Fruit fly (Drosophila melanogaster) whole organism, embryonic: ENCODE results near the gene CG6873.
A peak's percentile ranks its signal among the peaks of the same experiment; 100 is the strongest.

Source experiments
- CG10543 ChIP-seq: fragments of 200-800 bp; sonication (Bioruptor generic); optimal IDR thresholded peaks from 3 replicates; lab custom pipeline; 2017; ENCODE audit warnings: missing biosample characterization, mild to moderate bottlenecking, missing genetic modification characterization, moderate library complexity
- CG10654 ChIP-seq: fragments of 200-800 bp; sonication (Bioruptor generic); optimal IDR thresholded peaks from 2 replicates; lab custom pipeline; 2016; ENCODE audit warnings: missing biosample characterization, missing genetic modification characterization
- CG12391 ChIP-seq: fragments of 200-800 bp; sonication (Bioruptor generic); optimal IDR thresholded peaks from 3 replicates; lab custom pipeline; 2018; ENCODE audit warnings: missing biosample characterization, mild to moderate bottlenecking, missing genetic modification characterization, moderate library complexity
- CG12659 ChIP-seq: fragments of 200-800 bp; sonication (Bioruptor generic); optimal IDR thresholded peaks from 3 replicates; lab custom pipeline; 2017; ENCODE audit warnings: mild to moderate bottlenecking, missing biosample characterization, missing genetic modification reagents, missing genetic modification characterization
- CG13424 ChIP-seq: fragments of 200-800 bp; sonication (Bioruptor generic); optimal IDR thresholded peaks from 2 replicates; lab custom pipeline; 2019; ENCODE audit warnings: missing biosample characterization, mild to moderate bottlenecking, missing genetic modification characterization, moderate library complexity
- CG14710 ChIP-seq: fragments of 200-800 bp; sonication (Bioruptor generic); optimal IDR thresholded peaks from 3 replicates; lab custom pipeline; 2019; ENCODE audit warnings: missing biosample characterization, mild to moderate bottlenecking, missing genetic modification characterization, moderate library complexity
- CG14860 ChIP-seq: fragments of 200-800 bp; sonication (Bioruptor generic); IDR thresholded peaks from 3 replicates; pipeline ENCODE4 v1.3.6; 2022; ENCODE audit warnings: missing biosample characterization, missing genetic modification characterization; ENCODE audit not compliant: partially characterized antibody
- CG1603 ChIP-seq: fragments of 200-800 bp; sonication (Bioruptor generic); optimal IDR thresholded peaks from 2 replicates; lab custom pipeline; 2019; ENCODE audit warnings: missing biosample characterization, mild to moderate bottlenecking, missing genetic modification characterization, moderate library complexity
- CG30020 ChIP-seq: fragments of 200-800 bp; optimal IDR thresholded peaks from 2 replicates; lab custom pipeline; 2019; ENCODE audit warnings: missing biosample characterization, mild to moderate bottlenecking, missing genetic modification characterization, moderate library complexity
- CG3065 ChIP-seq: fragments of 200-800 bp; sonication (Bioruptor generic); optimal IDR thresholded peaks from 2 replicates; lab custom pipeline; 2016; ENCODE audit warnings: missing biosample characterization, missing genetic modification characterization
- CG34224 ChIP-seq: fragments of 200-800 bp; sonication (Bioruptor generic); IDR thresholded peaks from 3 replicates; pipeline ENCODE4 v1.3.6; 2022; ENCODE audit warnings: missing biosample characterization, missing genetic modification characterization; ENCODE audit not compliant: partially characterized antibody
- CG7556 ChIP-seq: fragments of 200-800 bp; sonication (Bioruptor generic); optimal IDR thresholded peaks from 2 replicates; lab custom pipeline; 2017; ENCODE audit warnings: missing biosample characterization, mild to moderate bottlenecking, missing genetic modification characterization
- CG8290 ChIP-seq, 3 experiments: fragments of 200-800 bp; sonication (Bioruptor generic); optimal IDR thresholded peaks; 2 replicates each; lab custom pipeline; 2016 to 2019; ENCODE audit warnings: missing biosample characterization in 3 of 3, missing genetic modification characterization in 3 of 3, mild to moderate bottlenecking in 2 of 3, moderate library complexity in 1 of 3
- CG9817 ChIP-seq: fragments of 200-800 bp; sonication (Bioruptor generic); optimal IDR thresholded peaks from 2 replicates; lab custom pipeline; 2018; ENCODE audit warnings: missing biosample characterization, mild to moderate bottlenecking, missing genetic modification characterization, moderate library complexity
- Ets65A ChIP-seq: fragments of 200-800 bp; sonication (Bioruptor generic); peaks from one replicate; lab custom pipeline; 2016; ENCODE audit warnings: missing biosample characterization, missing genetic modification characterization
- Ets97D ChIP-seq: fragments of 200-800 bp; sonication (Bioruptor generic); optimal IDR thresholded peaks from 3 replicates; lab custom pipeline; 2016; ENCODE audit warnings: missing biosample characterization, missing genetic modification characterization
- HmgD ChIP-seq: fragments of 200-800 bp; sonication (Bioruptor generic); optimal IDR thresholded peaks from 3 replicates; lab custom pipeline; 2016; ENCODE audit warnings: missing biosample characterization, missing genetic modification characterization
- Hmx ChIP-seq: fragments of 200-800 bp; sonication (Bioruptor generic); optimal IDR thresholded peaks from 2 replicates; lab custom pipeline; 2016; ENCODE audit warnings: missing biosample characterization, missing genetic modification characterization
- Med ChIP-seq: fragments of 200-800 bp; sonication (Bioruptor generic); peaks from one replicate; lab custom pipeline; 2016; ENCODE audit warnings: missing biosample characterization, missing genetic modification characterization, mild to moderate bottlenecking, inconsistent platforms, moderate library complexity
- NFAT ChIP-seq: fragments of 200-800 bp; sonication (Bioruptor generic); IDR thresholded peaks from 2 replicates; pipeline ENCODE4 v1.3.6; 2022; ENCODE audit warnings: missing biosample characterization, missing genetic modification characterization
- Neu2 ChIP-seq: fragments of 200-800 bp; sonication (Bioruptor generic); optimal IDR thresholded peaks from 3 replicates; lab custom pipeline; 2016; ENCODE audit warnings: missing biosample characterization, missing genetic modification characterization, borderline replicate concordance
- Nf-YC ChIP-seq: fragments of 200-800 bp; optimal IDR thresholded peaks from 3 replicates; lab custom pipeline; 2019; ENCODE audit warnings: missing biosample characterization, mild to moderate bottlenecking, missing genetic modification characterization, moderate library complexity
- Opbp ChIP-seq: fragments of 200-800 bp; sonication (Bioruptor generic); IDR thresholded peaks from 3 replicates; pipeline ENCODE4 v1.3.6; 2022; ENCODE audit warnings: missing biosample characterization, missing genetic modification characterization; ENCODE audit not compliant: partially characterized antibody
- Ptx1 ChIP-seq: fragments of 200-800 bp; sonication (Bioruptor generic); IDR thresholded peaks from 2 replicates; pipeline ENCODE4 v1.3.6; 2022; ENCODE audit warnings: missing biosample characterization, missing genetic modification characterization
- Rfx ChIP-seq: fragments of 200-800 bp; sonication (Bioruptor generic); IDR thresholded peaks from 2 replicates; pipeline ENCODE4 v1.3.6; 2022; ENCODE audit warnings: missing biosample characterization, missing genetic modification characterization
- ab ChIP-seq: fragments of 200-800 bp; sonication (Bioruptor generic); optimal IDR thresholded peaks from 2 replicates; lab custom pipeline; 2016; ENCODE audit warnings: missing biosample characterization, missing genetic modification characterization
- ase ChIP-seq: fragments of 200-800 bp; sonication (Bioruptor generic); IDR thresholded peaks from 3 replicates; pipeline ENCODE4 v1.3.6; 2022; ENCODE audit warnings: missing biosample characterization, missing genetic modification characterization
- ato ChIP-seq: fragments of 200-800 bp; sonication (Bioruptor generic); IDR thresholded peaks from 2 replicates; pipeline ENCODE4 v1.3.6; 2022; ENCODE audit warnings: missing biosample characterization, missing genetic modification characterization; ENCODE audit not compliant: partially characterized antibody
- bbx ChIP-seq: fragments of 200-800 bp; sonication (Bioruptor generic); IDR thresholded peaks from 2 replicates; pipeline ENCODE4 v1.3.6; 2022; ENCODE audit warnings: missing biosample characterization, missing genetic modification characterization; ENCODE audit not compliant: partially characterized antibody
- bcd ChIP-seq: fragments of 200-800 bp; sonication (Bioruptor generic); optimal IDR thresholded peaks from 2 replicates; lab custom pipeline; 2017; ENCODE audit warnings: missing biosample characterization, mild to moderate bottlenecking, missing genetic modification characterization
- bowl ChIP-seq: fragments of 200-800 bp; sonication (Bioruptor generic); IDR thresholded peaks from 2 replicates; pipeline ENCODE4 v1.3.6; 2022; ENCODE audit warnings: missing biosample characterization, missing genetic modification characterization
- chinmo ChIP-seq: fragments of 200-800 bp; sonication (Bioruptor generic); IDR thresholded peaks from 4 replicates; pipeline ENCODE4 v1.3.6; 2022; ENCODE audit warnings: missing biosample characterization, missing genetic modification characterization; ENCODE audit not compliant: partially characterized antibody
- dysf ChIP-seq: fragments of 200-800 bp; sonication (Bioruptor generic); IDR thresholded peaks from 3 replicates; pipeline ENCODE4 v1.3.6; 2022; ENCODE audit warnings: missing biosample characterization, missing genetic modification characterization
- ewg ChIP-seq: fragments of 200-800 bp; sonication (Bioruptor generic); optimal IDR thresholded peaks from 3 replicates; lab custom pipeline; 2017; ENCODE audit warnings: mild to moderate bottlenecking, missing biosample characterization, missing genetic modification reagents, missing genetic modification characterization
- gfzf ChIP-seq: fragments of 200-800 bp; sonication (Bioruptor generic); optimal IDR thresholded peaks from 2 replicates; lab custom pipeline; 2016; ENCODE audit warnings: missing biosample characterization, mild to moderate bottlenecking, missing genetic modification characterization, moderate library complexity
- inv ChIP-seq: fragments of 200-800 bp; sonication (Bioruptor generic); IDR thresholded peaks from 2 replicates; pipeline ENCODE4 v1.3.6; 2022; ENCODE audit warnings: missing biosample characterization, missing genetic modification characterization; ENCODE audit not compliant: partially characterized antibody
- lmd ChIP-seq: fragments of 200-800 bp; sonication (Bioruptor generic); IDR thresholded peaks from 2 replicates; pipeline ENCODE4 v1.3.6; 2022; ENCODE audit warnings: missing biosample characterization, missing genetic modification characterization
- maf-S ChIP-seq: fragments of 200-800 bp; sonication (Bioruptor generic); optimal IDR thresholded peaks from 2 replicates; lab custom pipeline; 2016; ENCODE audit warnings: missing biosample characterization, missing genetic modification characterization
- pb ChIP-seq: fragments of 200-800 bp; sonication (Bioruptor generic); optimal IDR thresholded peaks from 3 replicates; lab custom pipeline; 2016; ENCODE audit warnings: missing biosample characterization, missing genetic modification characterization
- pita ChIP-seq: fragments of 200-800 bp; sonication (Bioruptor generic); optimal IDR thresholded peaks from 2 replicates; lab custom pipeline; 2017; ENCODE audit warnings: missing biosample characterization, mild to moderate bottlenecking, missing genetic modification characterization
- pzg ChIP-seq: fragments of 200-800 bp; sonication (Bioruptor generic); optimal IDR thresholded peaks from 3 replicates; lab custom pipeline; 2018; ENCODE audit warnings: missing biosample characterization, mild to moderate bottlenecking, missing genetic modification characterization, moderate library complexity
- ranshi ChIP-seq: fragments of 200-800 bp; sonication (Bioruptor generic); IDR thresholded peaks from 2 replicates; pipeline ENCODE4 v1.3.6; 2022; ENCODE audit warnings: missing biosample characterization, missing genetic modification characterization
- sug ChIP-seq: fragments of 200-800 bp; optimal IDR thresholded peaks from 2 replicates; lab custom pipeline; 2019; ENCODE audit warnings: missing biosample characterization, mild to moderate bottlenecking, missing genetic modification characterization, moderate library complexity
- tx ChIP-seq: fragments of 200-800 bp; sonication (Bioruptor generic); optimal IDR thresholded peaks from 2 replicates; lab custom pipeline; 2016; ENCODE audit warnings: missing biosample characterization, missing genetic modification characterization
- unpg ChIP-seq: fragments of 200-800 bp; sonication (Bioruptor generic); optimal IDR thresholded peaks from 3 replicates; lab custom pipeline; 2018; ENCODE audit warnings: missing biosample characterization, mild to moderate bottlenecking, missing genetic modification characterization, moderate library complexity
- z ChIP-seq: fragments of 200-800 bp; sonication (Bioruptor generic); IDR thresholded peaks from 3 replicates; pipeline ENCODE4 v1.3.6; 2022; ENCODE audit warnings: missing biosample characterization, missing genetic modification characterization

CG6873 gene

DNA sequence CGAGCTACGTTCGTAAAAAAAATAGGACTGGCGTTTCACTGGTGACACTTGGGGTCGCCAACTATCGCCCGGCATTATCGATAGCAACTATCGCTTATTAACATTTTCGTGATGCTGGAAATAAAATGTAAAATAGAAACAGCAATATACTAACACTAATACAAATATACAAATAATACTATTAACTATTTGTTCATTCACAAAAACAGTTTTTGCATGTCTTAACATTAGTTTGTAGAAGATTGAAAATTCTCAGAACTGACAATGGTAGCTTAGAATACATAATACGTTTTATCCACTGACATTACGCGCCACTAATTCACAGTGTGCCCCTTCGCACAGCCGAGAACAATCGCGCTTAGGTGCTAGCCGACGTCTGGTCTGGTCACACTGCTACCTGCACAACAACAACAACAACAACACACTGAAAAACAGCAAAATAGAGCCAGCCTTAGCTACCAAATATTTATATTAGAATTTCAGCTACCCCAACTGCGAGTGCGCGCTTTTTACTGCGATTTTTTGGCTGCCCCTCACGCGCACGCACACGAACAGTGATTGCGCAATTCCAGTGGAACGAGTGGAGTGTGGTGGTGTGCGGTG is 48.5 kb upstream of the CG6873 start, which contains the start of the genes CG6961 and S6KL (continued):
- TF ChIP-seq CG1603 (tag; lab: Kevin White, UChicago): peak; percentile 48
- TF ChIP-seq dysf (GFP tag; lab: Robert Waterston, UW): no peak
- no peak for TF ChIP-seq z
- no peak for TF ChIP-seq CG8290 (GFP tag; optimal IDR thresholded peaks at IDR 0.05; lab: Kevin White, UChicago)
- TF ChIP-seq CG8290 (tag; optimal IDR thresholded peaks at IDR 0.05; lab: Kevin White, UChicago): peak in 1 of 2 experiments; percentile 1
- no peak for TF ChIP-seq bowl
- TF ChIP-seq maf-S (GFP tag; lab: Kevin White, UChicago): no peak
- TF ChIP-seq Ptx1: no peak
- TF ChIP-seq CG10543 (GFP tag; lab: Kevin White, UChicago): peak; percentile 22
- TF ChIP-seq ab (GFP tag; lab: Kevin White, UChicago): no peak
- TF ChIP-seq unpg (GFP tag; lab: Kevin White, UChicago): no peak

DNA sequence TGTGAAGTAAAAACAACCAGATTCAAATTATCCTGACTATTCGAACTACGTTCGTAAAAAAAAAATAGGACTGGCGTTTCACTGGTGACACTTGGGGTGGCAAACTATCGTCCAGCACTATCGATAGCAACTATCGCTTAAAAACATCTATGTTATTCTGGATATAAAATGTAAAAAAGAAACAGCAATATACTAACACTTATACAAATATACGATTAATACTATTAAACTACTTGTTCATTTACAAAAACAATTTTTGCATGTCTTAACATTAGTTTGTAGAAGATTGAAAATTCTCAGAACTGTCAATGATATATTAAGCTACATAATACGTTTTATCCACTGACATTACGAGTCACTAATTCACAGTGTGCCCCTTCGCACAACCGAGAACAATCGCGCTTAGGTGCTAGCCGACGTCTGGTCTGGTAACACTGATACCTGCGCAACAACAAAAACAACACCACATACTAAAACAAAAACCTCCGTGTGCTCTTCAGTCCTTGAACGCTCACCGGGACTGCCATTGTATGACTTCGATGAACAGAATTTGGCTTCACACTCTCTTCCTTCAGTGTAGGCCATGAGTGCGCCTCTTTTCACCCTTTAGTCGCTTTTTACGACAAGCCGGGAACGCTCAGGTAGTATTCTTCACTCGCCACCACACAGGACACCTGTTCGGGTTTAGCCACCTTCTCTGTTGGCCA is 43.9 kb upstream of the CG6873 start, which contains the start of gene CG18259:
Gene CG18259, minus strand, starts transcription at position 78 of the 707 bp plus-strand sequence.
- TF ChIP-seq CG7556 (GFP tag; lab: Kevin White, UChicago) (no peak), CG34224 (GFP tag; lab: Robert Waterston, UW) (peak; percentile 63; the same call in 1 of the 3 replicates), Rfx (GFP tag; lab: Robert Waterston, UW) (0 out of 2 replicates have a peak, but pooled peaks have one; percentile 17), NFAT (GFP tag; lab: Robert Waterston, UW) (no peak), CG9817 (peak; percentile 18), Hmx (GFP tag; lab: Kevin White, UChicago) (no peak), Ets97D (GFP tag; lab: Kevin White, UChicago) (peak; percentile 57), CG12391 (tag; lab: Kevin White, UChicago) (peak; percentile 35), Neu2 (GFP tag; lab: Kevin White, UChicago) (no peak), bbx (GFP tag; lab: Robert Waterston, UW) (peak; percentile 70; the same call in 1 of the 2 replicates), Med (no peak), CG3065 (no peak), gfzf (GFP tag; lab: Kevin White, UChicago) (peak; percentile 80), CG1603 (tag; lab: Kevin White, UChicago) (peak; percentile 32), ato (GFP tag; lab: Robert Waterston, UW) (0 out of 2 replicates have a peak, but pooled peaks have one; percentile 12), Opbp (GFP tag; lab: Robert Waterston, UW) (peak; percentile 70; the same call in 2 of the 3 replicates), CG12659 (GFP tag; lab: Kevin White, UChicago) (peak; percentile 60), ewg (GFP tag; lab: Kevin White, UChicago) (peak; percentile 61), pb (GFP tag; lab: Kevin White, UChicago) (no peak), CG30020 (tag; lab: Kevin White, UChicago) (peak; percentile 94), tx (GFP tag; lab: Kevin White, UChicago) (no peak), CG10654 (no peak), bcd (GFP tag; lab: Kevin White, UChicago) (peak; percentile 4), CG13424 (peak; percentile 10), sug (peak; percentile 37), pzg (GFP tag; lab: Kevin White, UChicago) (peak; percentile 74), inv (GFP tag; lab: Robert Waterston, UW) (peak; percentile 84), lmd (GFP tag; lab: Robert Waterston, UW) (no peak), ase (GFP tag; lab: Robert Waterston, UW) (no peak), ranshi (GFP tag; lab: Robert Waterston, UW) (no peak), chinmo (GFP tag; lab: Robert Waterston, UW) (0 out of 4 replicates have a peak, but pooled peaks have one; percentile 63), HmgD (GFP tag; lab: Kevin White, UChicago) (peak; percentile 23), CG14710 (tag; lab: Kevin White, UChicago) (peak; percentile 68), Ets65A (GFP tag; lab: Kevin White, UChicago) (no peak), CG14860 (GFP tag; lab: Robert Waterston, UW) (peak; percentile 77; the same call in 2 of the 3 replicates), pita (GFP tag; lab: Kevin White, UChicago) (no peak), Nf-YC (peak; percentile 34)
